Fruit fly (Drosophila melanogaster) whole organism: Measurements from ENCODE around the gene Noc1.

Experiments used
- CG8478 ChIP-seq: fragments of >200 bp; optimal IDR thresholded peaks from 2 replicates; lab custom pipeline; 2018; ENCODE audit warnings: inconsistent platforms
- Dll ChIP-seq: fragments of >200 bp; optimal IDR thresholded peaks from 2 replicates; lab custom pipeline; 2017
- EcR ChIP-seq, 2 experiments: fragments of >200 bp; optimal IDR thresholded peaks; 2 replicates each; lab custom pipeline; 2017; ENCODE audit warnings: missing biosample characterization in 2 of 2, missing genetic modification characterization in 2 of 2, missing genetic modification reagents in 2 of 2
- pan ChIP-seq: fragments of >200 bp; optimal IDR thresholded peaks from 2 replicates; lab custom pipeline; 2017
- psq ChIP-seq: fragments of >200 bp; optimal IDR thresholded peaks from 2 replicates; lab custom pipeline; 2017
- usp ChIP-seq: fragments of >200 bp; optimal IDR thresholded peaks from 2 replicates; lab custom pipeline; 2017; ENCODE audit warnings: missing biosample characterization, missing genetic modification characterization, mixed read lengths

- TF ChIP-seq CG8478 (lab: Kevin White, UChicago) (no peak), pan (lab: Kevin White, UChicago) (no peak), Dll (no peak), EcR (GFP tag; optimal IDR thresholded peaks at IDR 0.05; lab: Kevin White, UChicago) (no peak), psq (lab: Kevin White, UChicago) (no peak), usp (no peak)
These were observed 44.9 kb downstream of the Noc1 start for dm6 chr3L:11119396-11119900.
